Worm (Caenorhabditis elegans) whole organism, L3 larva: ENCODE results near the gene sod-5.

Experiments used
- R02D3.7 ChIP-seq: fragments of 150-350 bp; optimal IDR thresholded peaks from 2 replicates; lab custom pipeline; 2014; ENCODE audit warnings: missing biosample characterization, missing genetic modification characterization
- ama-1 ChIP-seq: fragments of 150-350 bp; optimal IDR thresholded peaks from 2 replicates; lab custom pipeline; 2018
- ceh-28 ChIP-seq: fragments of 150-350 bp; optimal IDR thresholded peaks from 2 replicates; lab custom pipeline; 2014; ENCODE audit warnings: missing biosample characterization, missing genetic modification reagents, missing genetic modification characterization
- ceh-82 ChIP-seq: fragments of 150-350 bp; optimal IDR thresholded peaks from 2 replicates; lab custom pipeline; 2014; ENCODE audit warnings: missing biosample characterization, missing genetic modification characterization
- ceh-9 ChIP-seq: sonication (generic microtip); optimal IDR thresholded peaks from 2 replicates; lab custom pipeline; 2018; ENCODE audit warnings: missing biosample characterization, missing genetic modification characterization
- egl-5 ChIP-seq: fragments of 150-350 bp; optimal IDR thresholded peaks from 2 replicates; lab custom pipeline; 2017; ENCODE audit warnings: missing biosample characterization, missing genetic modification reagents, missing genetic modification characterization, inconsistent platforms
- elt-1 ChIP-seq: fragments of 150-350 bp; optimal IDR thresholded peaks from 2 replicates; lab custom pipeline; 2014; ENCODE audit warnings: missing biosample characterization, missing genetic modification characterization
- elt-2 ChIP-seq: sonication (generic microtip); optimal IDR thresholded peaks from 2 replicates; lab custom pipeline; 2016; ENCODE audit warnings: missing genetic modification reagents, mild to moderate bottlenecking, missing genetic modification characterization, missing compliant biosample characterization
- eor-1 ChIP-seq, 2 experiments: fragments of 150-350 bp; optimal IDR thresholded peaks; 2 replicates each; lab custom pipeline; 2014 to 2018; ENCODE audit warnings: missing biosample characterization in 2 of 2, missing genetic modification characterization in 2 of 2
- fkh-10 ChIP-seq: sonication (generic microtip); optimal IDR thresholded peaks from 2 replicates; lab custom pipeline; 2017; ENCODE audit warnings: missing biosample characterization, missing genetic modification reagents, missing genetic modification characterization
- fkh-2 ChIP-seq: fragments of 150-350 bp; optimal IDR thresholded peaks from 2 replicates; lab custom pipeline; 2014; ENCODE audit warnings: missing biosample characterization, missing genetic modification reagents, missing genetic modification characterization
- hmg-11 ChIP-seq: sonication (generic microtip); optimal IDR thresholded peaks from 2 replicates; lab custom pipeline; 2016; ENCODE audit warnings: missing genetic modification characterization, missing compliant biosample characterization
- lin-15B ChIP-seq: fragments of 150-350 bp; optimal IDR thresholded peaks from 2 replicates; lab custom pipeline; 2014; ENCODE audit warnings: missing biosample characterization, missing genetic modification characterization
- lin-39 ChIP-seq: fragments of 150-350 bp; optimal IDR thresholded peaks from 2 replicates; lab custom pipeline; 2018; ENCODE audit warnings: missing biosample characterization, missing genetic modification reagents, missing genetic modification characterization
- mdl-1 ChIP-seq: fragments of 150-350 bp; optimal IDR thresholded peaks from 2 replicates; lab custom pipeline; 2014; ENCODE audit warnings: missing biosample characterization, missing genetic modification characterization
- nfya-1 ChIP-seq: sonication (generic microtip); optimal IDR thresholded peaks from 2 replicates; lab custom pipeline; 2017; ENCODE audit warnings: missing genetic modification characterization, mild to moderate bottlenecking, missing compliant biosample characterization, antibody characterized with exemption, moderate library complexity; ENCODE audit not compliant: insufficient read depth
- nhr-11 ChIP-seq: fragments of 150-350 bp; optimal IDR thresholded peaks from 2 replicates; lab custom pipeline; 2014; ENCODE audit warnings: missing biosample characterization, missing genetic modification characterization
- nhr-12 ChIP-seq: fragments of 150-350 bp; optimal IDR thresholded peaks from 2 replicates; lab custom pipeline; 2014; ENCODE audit warnings: missing biosample characterization, missing genetic modification characterization
- nhr-23 ChIP-seq: fragments of 150-350 bp; optimal IDR thresholded peaks from 2 replicates; lab custom pipeline; 2014; ENCODE audit warnings: missing biosample characterization, missing genetic modification reagents, missing genetic modification characterization
- nhr-237 ChIP-seq: fragments of 150-350 bp; optimal IDR thresholded peaks from 2 replicates; lab custom pipeline; 2014; ENCODE audit warnings: missing biosample characterization, missing genetic modification characterization
- nhr-25 ChIP-seq: sonication (generic microtip); optimal IDR thresholded peaks from 2 replicates; lab custom pipeline; 2017; ENCODE audit warnings: missing biosample characterization, missing genetic modification characterization
- nhr-28 ChIP-seq: fragments of 150-350 bp; optimal IDR thresholded peaks from 2 replicates; lab custom pipeline; 2014; ENCODE audit warnings: missing biosample characterization, missing genetic modification characterization
- nhr-43 ChIP-seq: sonication (generic microtip); optimal IDR thresholded peaks from 2 replicates; lab custom pipeline; 2016; ENCODE audit warnings: mild to moderate bottlenecking, missing genetic modification characterization, missing compliant biosample characterization; ENCODE audit not compliant: poor library complexity, severe bottlenecking
- nhr-67 ChIP-seq: fragments of 150-350 bp; optimal IDR thresholded peaks from 2 replicates; lab custom pipeline; 2014; ENCODE audit warnings: missing biosample characterization, missing genetic modification characterization
- nhr-77 ChIP-seq: fragments of 150-350 bp; optimal IDR thresholded peaks from 2 replicates; lab custom pipeline; 2014; ENCODE audit warnings: missing biosample characterization, missing genetic modification characterization
- pha-4 ChIP-seq: fragments of 150-350 bp; optimal IDR thresholded peaks from 2 replicates; lab custom pipeline; 2014; ENCODE audit warnings: missing biosample characterization, missing genetic modification reagents, missing genetic modification characterization
- skn-1 ChIP-seq: fragments of 150-350 bp; optimal IDR thresholded peaks from 2 replicates; lab custom pipeline; 2014; ENCODE audit warnings: missing biosample characterization, missing genetic modification characterization
- snpc-4 ChIP-seq: fragments of 150-350 bp; optimal IDR thresholded peaks from 2 replicates; lab custom pipeline; 2014; ENCODE audit warnings: missing biosample characterization, missing genetic modification characterization
- tbx-2 ChIP-seq: sonication (generic microtip); optimal IDR thresholded peaks from 2 replicates; lab custom pipeline; 2016; ENCODE audit warnings: mild to moderate bottlenecking, missing genetic modification characterization, missing compliant biosample characterization
- unc-39 ChIP-seq: sonication (generic microtip); optimal IDR thresholded peaks from 4 replicates; lab custom pipeline; 2017; ENCODE audit warnings: missing biosample characterization, missing genetic modification characterization
- unc-62 ChIP-seq: fragments of 150-350 bp; sonication (generic microtip); optimal IDR thresholded peaks from 4 replicates; lab custom pipeline; 2014; ENCODE audit warnings: missing biosample characterization, missing genetic modification reagents, missing genetic modification characterization
- ztf-11 ChIP-seq: fragments of 150-350 bp; optimal IDR thresholded peaks from 2 replicates; lab custom pipeline; 2014; ENCODE audit warnings: missing biosample characterization, missing genetic modification characterization
- ztf-4 ChIP-seq: fragments of 150-350 bp; optimal IDR thresholded peaks from 2 replicates; lab custom pipeline; 2014; ENCODE audit warnings: missing biosample characterization, missing genetic modification characterization

sod-5 gene

ce11 chrII:4376295-4377172 lies 40.9 kb upstream of the sod-5 start, which contains the start of gene ntl-2 (continued):
- TF ChIP-seq nhr-43 (tag; lab: Kevin White, UChicago): peak; percentile 87
- peak; percentile 60 for TF ChIP-seq skn-1 (tag; lab: Kevin White, UChicago)
- TF ChIP-seq elt-1 (tag; lab: Kevin White, UChicago): peak; percentile 69
- TF ChIP-seq ceh-9 (tag; lab: Kevin White, UChicago): no peak
- TF ChIP-seq, all 47 proteins: peak for 34

- TF ChIP-seq ceh-28 (tag; lab: Kevin White, UChicago): no peak
- TF ChIP-seq ztf-11 (tag; lab: Kevin White, UChicago): no peak
- no peak for TF ChIP-seq R02D3.7 (tag; lab: Kevin White, UChicago)
- TF ChIP-seq nfya-1: no peak
- no peak for TF ChIP-seq pha-4 (tag; lab: Kevin White, UChicago)
- TF ChIP-seq lin-15B (tag; lab: Kevin White, UChicago): no peak
- no peak for TF ChIP-seq eor-1 (tag; optimal IDR thresholded peaks at IDR 0.05; lab: Kevin White, UChicago)
- no peak for TF ChIP-seq nhr-43 (tag; lab: Kevin White, UChicago)
- no peak for TF ChIP-seq ceh-82 (tag; lab: Kevin White, UChicago)
- no peak for TF ChIP-seq fkh-10
- no peak for TF ChIP-seq ceh-9 (tag; lab: Kevin White, UChicago)
- no peak for TF ChIP-seq lin-39 (tag; lab: Kevin White, UChicago)
- TF ChIP-seq elt-2 (tag; lab: Kevin White, UChicago): no peak
These were observed 39.2 kb upstream of the sod-5 start, which contains the start of gene B0286.1 for ce11 chrII:4378195-4378594. Gene B0286.1, plus strand, starts transcription at chrII:4378495.

- TF ChIP-seq nhr-237 (tag; lab: Kevin White, UChicago) (no peak), unc-39 (no peak), nhr-23 (tag; lab: Kevin White, UChicago) (no peak), hmg-11 (tag; lab: Kevin White, UChicago) (no peak), nfya-1 (no peak), eor-1 (tag; optimal IDR thresholded peaks at IDR 0.05; lab: Kevin White, UChicago) (no peak), tbx-2 (tag; lab: Kevin White, UChicago) (no peak)
These were observed 34.1 kb upstream of the sod-5 start, which contains the start of gene fkh-6 for ce11 chrII:4383306-4383705. Gene fkh-6, minus strand, starts transcription at chrII:4383406.

ce11 chrII:4391072-4391471 lies 26.4 kb upstream of the sod-5 start:
- no peak for TF ChIP-seq nhr-237 (tag; lab: Kevin White, UChicago)
- TF ChIP-seq nhr-12: no peak
- TF ChIP-seq ama-1 (lab: Kevin White, UChicago): no peak
- TF ChIP-seq pha-4 (tag; lab: Kevin White, UChicago): no peak
- no peak for TF ChIP-seq unc-39
- no peak for TF ChIP-seq nhr-67 (tag; lab: Kevin White, UChicago)
- no peak for TF ChIP-seq ceh-9 (tag; lab: Kevin White, UChicago)
- TF ChIP-seq mdl-1: no peak
- no peak for TF ChIP-seq nhr-28
- TF ChIP-seq snpc-4: no peak
- TF ChIP-seq nhr-11: no peak
- TF ChIP-seq nhr-77 (tag; lab: Kevin White, UChicago): no peak

- TF ChIP-seq nhr-77 (tag; lab: Kevin White, UChicago) (no peak), nhr-23 (tag; lab: Kevin White, UChicago) (peak; percentile 16), nhr-25 (tag; lab: Kevin White, UChicago) (peak; percentile 91), skn-1 (tag; lab: Kevin White, UChicago) (no peak), nhr-12 (no peak), elt-1 (tag; lab: Kevin White, UChicago) (peak; percentile 15), egl-5 (tag; lab: Kevin White, UChicago) (no peak), fkh-2 (no peak), unc-62 (no peak), ztf-4 (tag; lab: Kevin White, UChicago) (no peak)
These were observed 24.8 kb upstream of the sod-5 start, which contains the start of gene mlt-7 for ce11 chrII:4392526-4393057. Gene mlt-7, plus strand, starts transcription at chrII:4393007.
